Fruit fly (Drosophila melanogaster): ENCODE measurements around the gene CG5167.

The CG5167 gene

dm6 chr3R:12448889-12449314 lies 42.6 kb downstream of the CG5167 start, which contains the start of gene CG18549 (continued):
- TF ChIP-seq vvl (GFP tag; IDR thresholded peaks at IDR 0.05) = peak; percentile 100
- peak; percentile 97 for TF ChIP-seq ssp (GFP tag; IDR thresholded peaks at IDR 0.05)
- peak; percentile 100 for TF ChIP-seq Atf6 (GFP tag; IDR thresholded peaks at IDR 0.05)
- peak; percentile 95 for TF ChIP-seq CG4360 (GFP tag; IDR thresholded peaks at IDR 0.05)
- peak; percentile 99 for TF ChIP-seq shn (GFP tag; optimal IDR thresholded peaks at IDR 0.05)
- peak; percentile 95 for TF ChIP-seq CG17802 (tag; optimal IDR thresholded peaks at IDR 0.05)
- peak; percentile 100 for TF ChIP-seq ranshi (GFP tag; IDR thresholded peaks at IDR 0.05)
- peak; percentile 99 for TF ChIP-seq C15 (GFP tag; IDR thresholded peaks at IDR 0.05)
- peak; percentile 100 for TF ChIP-seq YL-1 (GFP tag; optimal IDR thresholded peaks at IDR 0.05)
- peak; percentile 99 for TF ChIP-seq CG4404 (GFP tag; IDR thresholded peaks at IDR 0.05)
- peak; percentile 100 for TF ChIP-seq Camta (GFP tag; optimal IDR thresholded peaks at IDR 0.05)
- TF ChIP-seq CG11398 (GFP tag; optimal IDR thresholded peaks at IDR 0.05) = peak; percentile 99
- TF ChIP-seq Oaz (GFP tag; IDR thresholded peaks at IDR 0.05) = peak; percentile 100
- no peak for TF ChIP-seq yki (optimal IDR thresholded peaks at IDR 0.05)
- TF ChIP-seq D19B (GFP tag; optimal IDR thresholded peaks at IDR 0.05) = peak; percentile 97
- TF ChIP-seq CG8089 (GFP tag; optimal IDR thresholded peaks at IDR 0.05) = peak; percentile 99
- peak; percentile 100 for TF ChIP-seq gsb-n (tag; optimal IDR thresholded peaks at IDR 0.05)
- peak; percentile 98 for TF ChIP-seq CG8765 (GFP tag; IDR thresholded peaks at IDR 0.05)
- peak; percentile 100 for TF ChIP-seq dysf (GFP tag; IDR thresholded peaks at IDR 0.05)
- TF ChIP-seq CG6683 (GFP tag; optimal IDR thresholded peaks at IDR 0.05) = peak; percentile 99
- TF ChIP-seq MTF-1 (GFP tag; optimal IDR thresholded peaks at IDR 0.05; ENCODE audit: borderline replicate concordance) = peak; percentile 99
- TF ChIP-seq Sry-β (GFP tag; optimal IDR thresholded peaks at IDR 0.05) = peak; percentile 83
- peak; percentile 99 for TF ChIP-seq gro (GFP tag; optimal IDR thresholded peaks at IDR 0.05)
- peak; percentile 99 for TF ChIP-seq jing (GFP tag; optimal IDR thresholded peaks at IDR 0.05)
- TF ChIP-seq Chrac-16 (GFP tag; optimal IDR thresholded peaks at IDR 0.05) = peak; percentile 100
- TF ChIP-seq slou (GFP tag; optimal IDR thresholded peaks at IDR 0.05) = peak; percentile 99
- TF ChIP-seq HLH3B (GFP tag; IDR thresholded peaks at IDR 0.05) = peak; percentile 100
- TF ChIP-seq jumu (GFP tag; optimal IDR thresholded peaks at IDR 0.05) = peak; percentile 99
- peak; percentile 100 for TF ChIP-seq Hmr (GFP tag; optimal IDR thresholded peaks at IDR 0.05)
- peak; percentile 99 for TF ChIP-seq Fer2 (tag; optimal IDR thresholded peaks at IDR 0.05)
- TF ChIP-seq Vsx1 (GFP tag; optimal IDR thresholded peaks at IDR 0.05) = peak; percentile 99
- peak; percentile 99 for TF ChIP-seq Hand (GFP tag; optimal IDR thresholded peaks at IDR 0.05)
- TF ChIP-seq CG10979 (tag; optimal IDR thresholded peaks at IDR 0.05) = peak; percentile 100
- TF ChIP-seq CG7786 (GFP tag; optimal IDR thresholded peaks at IDR 0.05) = peak; percentile 98
- TF ChIP-seq Scr (GFP tag; IDR thresholded peaks at IDR 0.05; ENCODE audit: partially characterized antibody) = peak; percentile 85
- peak; percentile 99 for TF ChIP-seq en (GFP tag; optimal IDR thresholded peaks at IDR 0.05)
- TF ChIP-seq lola (GFP tag; optimal IDR thresholded peaks at IDR 0.05) = peak in 1 of 3 experiments; percentile 100
- TF ChIP-seq nau (GFP tag; optimal IDR thresholded peaks at IDR 0.05) = peak; percentile 100
- peak; percentile 99 for TF ChIP-seq CG15011 (GFP tag; optimal IDR thresholded peaks at IDR 0.05)
- peak; percentile 99 for TF ChIP-seq CG31441 (GFP tag; IDR thresholded peaks at IDR 0.05)
- peak; percentile 65 for TF ChIP-seq zf30C (GFP tag; optimal IDR thresholded peaks at IDR 0.05)
- peak; percentile 100 for TF ChIP-seq CG7839 (tag; optimal IDR thresholded peaks at IDR 0.05)
- TF ChIP-seq Fer3 (tag; optimal IDR thresholded peaks at IDR 0.05) = peak; percentile 100
- TF ChIP-seq CG14860 (GFP tag; IDR thresholded peaks at IDR 0.05; ENCODE audit: partially characterized antibody) = peak; percentile 65
- no peak for TF ChIP-seq br (optimal IDR thresholded peaks at IDR 0.05)
- TF ChIP-seq CG10462 (GFP tag; optimal IDR thresholded peaks at IDR 0.05) = peak; percentile 99
- TF ChIP-seq CG6689 (GFP tag; IDR thresholded peaks at IDR 0.05) = peak; percentile 100
- TF ChIP-seq Poxn (GFP tag; IDR thresholded peaks at IDR 0.05) = peak; percentile 98
- TF ChIP-seq p53 (GFP tag; optimal IDR thresholded peaks at IDR 0.05) = peak; percentile 96
- TF ChIP-seq amos (GFP tag; IDR thresholded peaks at IDR 0.05; ENCODE audit: partially characterized antibody) = peak; percentile 85
- peak; percentile 99 for TF ChIP-seq CG14710 (tag; optimal IDR thresholded peaks at IDR 0.05)

Measured in whole organism, embryonic.